Fruit fly (Drosophila melanogaster): ENCODE results near the gene Glt.
A peak's percentile ranks its signal among the peaks of the same experiment; 100 is the strongest.

The Glt gene

DNA sequence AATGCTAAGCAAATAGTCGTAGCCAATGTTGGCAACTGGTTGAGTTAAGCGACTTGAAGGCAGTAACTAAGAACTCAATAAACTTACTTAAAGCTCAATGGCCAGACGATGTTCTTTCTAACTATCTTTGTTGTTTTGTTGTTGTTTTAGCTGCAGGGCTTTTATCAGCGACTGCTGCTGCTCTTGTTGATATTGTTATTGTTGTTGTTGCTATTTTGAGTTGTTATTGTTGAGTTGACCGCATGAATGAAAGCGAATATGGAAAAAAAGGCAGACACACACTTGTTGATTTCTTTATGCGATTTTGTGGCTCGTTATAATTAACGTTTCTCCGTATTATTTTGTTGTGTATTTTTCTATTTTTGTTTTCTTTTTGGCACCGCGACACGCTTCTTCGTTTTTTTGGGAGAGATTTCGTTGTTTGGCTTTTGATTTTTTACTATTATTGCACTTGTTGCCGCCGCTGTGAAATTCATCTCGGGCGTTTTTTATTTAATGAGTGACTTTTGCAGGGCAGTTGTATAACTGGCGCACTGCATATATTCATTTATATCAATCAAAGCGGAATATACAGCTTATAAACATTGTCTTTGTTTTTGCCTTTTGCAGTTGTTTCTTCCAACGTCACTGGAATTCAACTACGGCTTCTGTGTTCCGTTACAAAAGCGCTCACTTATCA, 36.0 kb downstream of the Glt start:
- peak; percentile 17 for TF ChIP-seq CG6276 (GFP tag; optimal IDR thresholded peaks at IDR 0.05)
- no peak for TF ChIP-seq Eip93F (GFP tag; optimal IDR thresholded peaks at IDR 0.05)
- peak; percentile 10 for TF ChIP-seq spab (GFP tag; optimal IDR thresholded peaks at IDR 0.05)
- TF ChIP-seq eg (GFP tag; IDR thresholded peaks at IDR 0.05): 0 out of 3 replicates have a peak, but pooled peaks have one; percentile 22
- peak; percentile 74 for TF ChIP-seq Eip78C (GFP tag)
- TF ChIP-seq svp (GFP tag): peak; percentile 26

DNA sequence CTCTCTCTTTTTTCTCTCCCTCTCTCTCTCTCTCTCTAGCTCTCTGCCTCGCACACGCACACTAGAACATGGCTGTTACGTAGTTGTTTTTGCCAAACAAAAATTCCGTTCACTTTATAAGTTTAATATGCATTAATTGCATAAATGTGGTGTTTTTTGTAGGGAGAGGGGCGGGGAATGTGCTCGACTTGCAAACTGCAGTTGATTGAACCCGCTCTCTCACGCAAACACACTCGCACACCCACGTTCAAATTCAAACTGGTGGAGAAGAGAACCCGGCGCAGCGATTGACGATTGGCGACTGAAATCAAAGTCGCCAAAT, 36.5 kb downstream of the Glt start:
- TF ChIP-seq CG3919 (GFP tag; optimal IDR thresholded peaks at IDR 0.05): peak; percentile 20
- TF ChIP-seq CG1621 (tag; optimal IDR thresholded peaks at IDR 0.05): peak; percentile 29
- peak; percentile 17 for TF ChIP-seq CG9139 (GFP tag; optimal IDR thresholded peaks at IDR 0.05)
- peak; percentile 27 for TF ChIP-seq CG16779 (tag; optimal IDR thresholded peaks at IDR 0.05)
- peak; percentile 92 for TF ChIP-seq vri (GFP tag; optimal IDR thresholded peaks at IDR 0.05)
- peak; percentile 48 for TF ChIP-seq CG6854 (GFP tag; optimal IDR thresholded peaks at IDR 0.05)
- TF ChIP-seq Eip75B (GFP tag; optimal IDR thresholded peaks at IDR 0.05): no peak
- TF ChIP-seq CG32006 (GFP tag; optimal IDR thresholded peaks at IDR 0.05): no peak
- peak; percentile 31 to 39 for TF ChIP-seq ss (GFP tag; optimal IDR thresholded peaks at IDR 0.05)
- 0 out of 3 replicates have a peak, but pooled peaks have one; percentile 43 for TF ChIP-seq CG8119 (GFP tag; IDR thresholded peaks at IDR 0.05)

- TF ChIP-seq Eip78C (GFP tag) (peak; percentile 59), Sox14 (GFP tag; optimal IDR thresholded peaks at IDR 0.05) (peak; percentile 33), achi (GFP tag; optimal IDR thresholded peaks at IDR 0.05) (peak; percentile 99), CG6276 (GFP tag; optimal IDR thresholded peaks at IDR 0.05) (no peak), CG1621 (tag; optimal IDR thresholded peaks at IDR 0.05) (peak; percentile 7), CG6808 (GFP tag; optimal IDR thresholded peaks at IDR 0.05) (peak; percentile 34), Blimp-1 (GFP tag; optimal IDR thresholded peaks at IDR 0.05) (peak; percentile 87), vri (GFP tag; optimal IDR thresholded peaks at IDR 0.05) (peak; percentile 57), ss (GFP tag; optimal IDR thresholded peaks at IDR 0.05) (peak in 1 of 2 experiments; percentile 6), pdm3 (GFP tag; optimal IDR thresholded peaks at IDR 0.05) (no peak), CG11294 (GFP tag; IDR thresholded peaks at IDR 0.05) (no peak), svp (GFP tag) (peak; percentile 94)
Observed at dm6 chr2L:8709413-8709812, 36.9 kb downstream of the Glt start, which contains the start of gene Hnf4. Gene Hnf4, minus strand, starts transcription at chr2L:8709611.

- TF ChIP-seq svp (GFP tag): peak; percentile 59
- TF ChIP-seq Ets21C (GFP tag; optimal IDR thresholded peaks at IDR 0.05): no peak
- TF ChIP-seq CG8319 (GFP tag; optimal IDR thresholded peaks at IDR 0.05): no peak
Observed at dm6 chr2L:8714513-8714912, 42.0 kb downstream of the Glt start.

DNA sequence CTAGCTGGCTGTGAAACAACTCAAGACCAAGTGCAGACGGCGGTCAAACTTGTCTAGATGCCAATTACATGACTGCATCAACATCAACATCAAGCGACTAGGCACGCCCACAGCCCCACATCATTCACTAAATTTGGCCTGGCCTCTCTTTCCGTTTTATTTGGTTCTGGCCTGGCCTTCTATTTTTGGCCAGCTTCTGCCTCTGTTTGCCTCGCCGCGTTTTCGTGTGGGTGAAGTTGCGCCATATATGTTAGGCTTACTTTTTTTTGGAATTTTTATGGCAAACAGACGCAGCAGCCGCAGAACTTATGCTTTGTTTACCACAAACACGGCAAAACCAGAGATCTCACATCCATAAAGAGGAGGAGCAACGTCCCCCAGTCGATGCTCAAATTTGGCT, 43.0 kb downstream of the Glt start:
- TF ChIP-seq lz (GFP tag; optimal IDR thresholded peaks at IDR 0.05) (no peak), fkh (GFP tag; optimal IDR thresholded peaks at IDR 0.05) (peak; percentile 19)

DNA sequence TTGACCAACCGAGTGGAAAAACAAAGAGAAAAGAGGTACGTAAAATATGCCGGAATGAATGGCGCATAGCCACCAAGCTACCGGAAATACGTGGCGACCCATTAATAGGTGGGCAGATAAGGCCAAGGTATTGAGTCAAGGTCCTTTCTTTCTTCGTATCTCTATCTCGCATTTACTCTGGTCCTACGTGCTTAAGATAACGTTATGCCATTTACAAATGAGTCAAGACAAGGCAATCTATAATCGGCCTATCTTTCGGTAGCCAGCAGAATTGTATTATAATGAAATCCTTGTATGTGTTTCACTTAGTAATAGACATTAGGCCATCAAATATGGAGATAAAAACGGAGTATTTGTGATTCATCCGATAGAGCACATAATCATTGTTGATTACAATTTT, 43.9 kb downstream of the Glt start:
- TF ChIP-seq Smox (GFP tag; optimal IDR thresholded peaks at IDR 0.05) (no peak), fd85E (GFP tag; optimal IDR thresholded peaks at IDR 0.05) (no peak), svp (GFP tag) (peak; percentile 37), Eip78C (GFP tag) (peak; percentile 41), vri (GFP tag; optimal IDR thresholded peaks at IDR 0.05) (peak; percentile 71), ss (GFP tag; optimal IDR thresholded peaks at IDR 0.05) (no peak)

All from whole organism, prepupa.